Worm (Caenorhabditis elegans) whole organism, early embryonic: ENCODE measurements around the gene K07F5.22.

ENCODE experiments used
- B0310.2 ChIP-seq: sonication (generic microtip); optimal IDR thresholded peaks from 2 replicates; lab custom pipeline; 2016; ENCODE audit warnings: mild to moderate bottlenecking, missing genetic modification characterization, missing compliant biosample characterization
- F13C5.2 ChIP-seq: sonication (generic microtip); optimal IDR thresholded peaks from 2 replicates; lab custom pipeline; 2017; ENCODE audit warnings: mild to moderate bottlenecking, missing genetic modification characterization, inconsistent platforms, missing compliant biosample characterization
- aly-1 ChIP-seq: sonication (generic microtip); optimal IDR thresholded peaks from 2 replicates; lab custom pipeline; 2016; ENCODE audit warnings: missing genetic modification characterization, missing compliant biosample characterization
- ama-1 ChIP-seq: fragments of 150-350 bp; optimal IDR thresholded peaks from 2 replicates; lab custom pipeline; 2014
- ceh-13 ChIP-seq: fragments of 200-800 bp; sonication (Bioruptor generic); optimal IDR thresholded peaks from 2 replicates; lab custom pipeline; 2018; ENCODE audit warnings: mild to moderate bottlenecking, missing genetic modification characterization, missing compliant biosample characterization
- ceh-36 ChIP-seq: sonication (generic microtip); optimal IDR thresholded peaks from 2 replicates; lab custom pipeline; 2016; ENCODE audit warnings: missing genetic modification characterization, inconsistent platforms, missing compliant biosample characterization
- ets-7 ChIP-seq: sonication (generic microtip); optimal IDR thresholded peaks from 2 replicates; lab custom pipeline; 2016; ENCODE audit warnings: missing genotype, missing genetic modification characterization, missing compliant biosample characterization
- flt-1 ChIP-seq: fragments of 200-800 bp; sonication (Bioruptor generic); IDR thresholded peaks from 2 replicates; pipeline ENCODE4 v1.3.6; 2022; ENCODE audit warnings: missing genetic modification characterization, missing compliant biosample characterization
- hmbx-1 ChIP-seq: sonication (generic microtip); optimal IDR thresholded peaks from 2 replicates; lab custom pipeline; 2016; ENCODE audit warnings: mild to moderate bottlenecking, missing genetic modification characterization, missing compliant biosample characterization
- hmg-4 ChIP-seq: fragments of 200-800 bp; sonication (Bioruptor generic); optimal IDR thresholded peaks from 2 replicates; lab custom pipeline; 2018; ENCODE audit warnings: mild to moderate bottlenecking, missing genetic modification characterization, missing compliant biosample characterization
- hnd-1 ChIP-seq: sonication (generic microtip); optimal IDR thresholded peaks from 2 replicates; lab custom pipeline; 2016; ENCODE audit warnings: missing genetic modification characterization, missing compliant biosample characterization
- pes-1 ChIP-seq: fragments of 200-800 bp; sonication (Bioruptor generic); IDR thresholded peaks from 2 replicates; pipeline ENCODE4 v1.3.6; 2022; ENCODE audit warnings: missing genetic modification reagents, missing genetic modification characterization, missing compliant biosample characterization
- scrt-1 ChIP-seq: fragments of 200-800 bp; sonication (Bioruptor generic); IDR thresholded peaks from 2 replicates; pipeline ENCODE4 v1.3.6; 2022; ENCODE audit warnings: missing genetic modification characterization, missing compliant biosample characterization
- sea-1 ChIP-seq: fragments of 200-800 bp; sonication (Bioruptor generic); conservative IDR thresholded peaks from 2 replicates; pipeline ENCODE4 v1.3.6; 2022; ENCODE audit warnings: missing genetic modification characterization, missing compliant biosample characterization
- tbx-11 ChIP-seq: fragments of 200-800 bp; sonication (Bioruptor generic); IDR thresholded peaks from 2 replicates; pipeline ENCODE4 v1.3.6; 2022; ENCODE audit warnings: missing genetic modification characterization, missing compliant biosample characterization
- tbx-37 ChIP-seq: fragments of 200-800 bp; sonication (Bioruptor generic); conservative IDR thresholded peaks from 2 replicates; pipeline ENCODE4 v1.3.6; 2022; ENCODE audit warnings: missing genetic modification reagents, missing genetic modification characterization, missing compliant biosample characterization
- tra-4 ChIP-seq: sonication (generic microtip); optimal IDR thresholded peaks from 2 replicates; lab custom pipeline; 2017; ENCODE audit warnings: missing genetic modification characterization, missing compliant biosample characterization

K07F5.22 gene

DNA sequence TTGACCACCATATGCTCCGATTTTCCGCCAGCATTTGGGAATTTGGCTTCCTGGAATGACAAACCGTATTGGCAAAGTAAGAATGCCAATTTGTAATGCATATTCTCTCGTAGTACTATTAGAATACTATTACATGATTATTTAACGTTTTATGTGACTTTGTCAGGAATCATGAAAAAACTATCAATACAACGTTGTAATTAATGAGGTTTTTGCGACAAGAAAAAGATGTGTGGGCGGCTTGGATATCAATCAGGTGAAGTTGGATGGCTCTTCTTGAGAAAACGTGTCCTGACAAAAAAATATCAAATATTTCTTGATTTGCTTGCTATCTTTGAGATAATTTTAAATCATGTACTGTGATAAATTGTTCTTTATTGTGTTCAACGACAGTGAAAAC, 16.8 kb upstream of the K07F5.22 start, which contains the start of gene K07F5.7:
Gene K07F5.7, minus strand, starts transcription at position 101 of the 400 bp plus-strand sequence.
- TF ChIP-seq B0310.2 (tag; lab: Kevin White, UChicago) (no peak), ceh-13 (GFP tag; lab: Kevin White, UChicago) (no peak), ceh-36 (no peak), scrt-1 (no peak), ets-7 (tag; lab: Kevin White, UChicago) (no peak), aly-1 (tag; lab: Kevin White, UChicago) (no peak), tbx-37 (GFP tag; lab: Robert Waterston, UW) (no peak), flt-1 (GFP tag; lab: Robert Waterston, UW) (no peak), hmbx-1 (no peak), tbx-11 (GFP tag; lab: Robert Waterston, UW) (no peak), tra-4 (tag; lab: Kevin White, UChicago) (no peak), sea-1 (GFP tag; lab: Robert Waterston, UW) (no peak), pes-1 (GFP tag; lab: Robert Waterston, UW) (no peak), F13C5.2 (no peak), hmg-4 (GFP tag; lab: Kevin White, UChicago) (no peak), ama-1 (no peak), hnd-1 (tag; lab: Kevin White, UChicago) (no peak)

DNA sequence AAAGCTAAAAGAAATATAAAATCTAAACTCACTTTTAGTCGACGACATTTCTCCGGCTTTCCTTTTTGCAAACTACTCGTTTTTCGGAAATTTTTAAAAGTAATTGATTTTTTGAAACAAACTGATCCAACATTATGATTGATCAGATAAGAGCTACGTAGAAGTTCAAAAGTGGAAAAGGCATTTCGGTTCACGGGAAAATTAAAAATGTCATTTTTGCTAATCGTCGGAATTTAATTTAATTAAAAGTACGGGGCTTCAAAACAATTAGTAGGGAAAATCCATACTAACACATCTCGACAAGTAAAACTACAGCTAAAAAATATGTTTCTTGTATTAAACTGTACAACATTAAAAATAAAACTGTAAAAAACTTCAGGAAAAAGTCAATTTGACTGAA, 15.3 kb upstream of the K07F5.22 start, which contains the start of gene K07F5.8:
Gene K07F5.8, minus strand, starts transcription at position 101 of the 400 bp plus-strand sequence.
- TF ChIP-seq flt-1 (GFP tag; lab: Robert Waterston, UW) (no peak), aly-1 (tag; lab: Kevin White, UChicago) (no peak), hmbx-1 (no peak), B0310.2 (tag; lab: Kevin White, UChicago) (no peak), tbx-37 (GFP tag; lab: Robert Waterston, UW) (no peak), ceh-36 (no peak), sea-1 (GFP tag; lab: Robert Waterston, UW) (no peak), scrt-1 (no peak), tbx-11 (GFP tag; lab: Robert Waterston, UW) (no peak), ets-7 (tag; lab: Kevin White, UChicago) (no peak), ama-1 (no peak)

DNA sequence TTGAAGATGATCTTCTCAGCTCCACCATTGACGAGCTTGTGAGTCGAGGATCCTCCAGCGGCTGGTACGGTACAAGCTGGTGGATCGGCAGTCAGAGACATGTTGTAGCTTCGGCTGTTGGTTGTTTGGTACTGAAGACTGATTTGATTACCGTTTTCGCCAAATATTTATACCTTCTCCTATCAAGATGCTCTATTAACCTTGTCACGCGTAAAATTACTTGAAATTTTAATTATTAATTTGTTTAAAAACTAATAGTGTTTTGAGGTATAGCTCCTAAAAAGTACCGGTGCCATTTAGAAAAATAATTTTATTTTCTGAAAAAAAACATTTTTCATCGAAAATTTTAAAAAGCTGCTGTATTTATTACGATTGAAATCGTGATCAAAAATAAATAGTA, 13.9 kb upstream of the K07F5.22 start, which contains the start of gene ssp-10:
Gene ssp-10, minus strand, starts transcription at position 101 of the 400 bp plus-strand sequence.
- TF ChIP-seq hmbx-1 (no peak), ets-7 (tag; lab: Kevin White, UChicago) (no peak), tbx-11 (GFP tag; lab: Robert Waterston, UW) (no peak), tbx-37 (GFP tag; lab: Robert Waterston, UW) (no peak), ceh-13 (GFP tag; lab: Kevin White, UChicago) (no peak), ama-1 (no peak), scrt-1 (no peak), F13C5.2 (no peak), tra-4 (tag; lab: Kevin White, UChicago) (no peak), hnd-1 (tag; lab: Kevin White, UChicago) (no peak)

DNA sequence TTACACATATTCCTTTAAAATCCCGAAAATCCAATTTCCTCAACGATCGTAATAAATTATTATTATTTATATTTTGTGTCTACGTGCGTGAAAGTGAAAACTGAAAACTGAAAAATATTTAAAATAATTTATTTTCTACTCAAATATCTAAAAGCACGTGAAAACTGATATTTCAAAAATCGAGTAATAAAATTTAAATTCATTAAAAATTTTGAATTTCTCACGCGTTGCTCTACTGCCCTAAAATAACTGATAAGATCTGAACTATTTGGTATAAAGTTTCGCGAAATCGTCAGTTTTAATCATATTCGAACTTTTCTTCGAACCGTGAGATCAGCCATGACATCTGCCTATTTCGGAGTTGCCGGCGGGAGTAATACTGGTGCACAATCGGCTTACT, 12.6 kb upstream of the K07F5.22 start, which contains the start of gene ssq-1:
Gene ssq-1, plus strand, starts transcription at position 301 of the 400 bp plus-strand sequence.
- no peak for TF ChIP-seq sea-1 (GFP tag; lab: Robert Waterston, UW)
- TF ChIP-seq aly-1 (tag; lab: Kevin White, UChicago), result no peak
- no peak for TF ChIP-seq hmg-4 (GFP tag; lab: Kevin White, UChicago)
- no peak for TF ChIP-seq ceh-36
- no peak for TF ChIP-seq hnd-1 (tag; lab: Kevin White, UChicago)
- TF ChIP-seq hmbx-1, result no peak
- no peak for TF ChIP-seq tbx-11 (GFP tag; lab: Robert Waterston, UW)
- no peak for TF ChIP-seq pes-1 (GFP tag; lab: Robert Waterston, UW)
- TF ChIP-seq B0310.2 (tag; lab: Kevin White, UChicago), result no peak

DNA sequence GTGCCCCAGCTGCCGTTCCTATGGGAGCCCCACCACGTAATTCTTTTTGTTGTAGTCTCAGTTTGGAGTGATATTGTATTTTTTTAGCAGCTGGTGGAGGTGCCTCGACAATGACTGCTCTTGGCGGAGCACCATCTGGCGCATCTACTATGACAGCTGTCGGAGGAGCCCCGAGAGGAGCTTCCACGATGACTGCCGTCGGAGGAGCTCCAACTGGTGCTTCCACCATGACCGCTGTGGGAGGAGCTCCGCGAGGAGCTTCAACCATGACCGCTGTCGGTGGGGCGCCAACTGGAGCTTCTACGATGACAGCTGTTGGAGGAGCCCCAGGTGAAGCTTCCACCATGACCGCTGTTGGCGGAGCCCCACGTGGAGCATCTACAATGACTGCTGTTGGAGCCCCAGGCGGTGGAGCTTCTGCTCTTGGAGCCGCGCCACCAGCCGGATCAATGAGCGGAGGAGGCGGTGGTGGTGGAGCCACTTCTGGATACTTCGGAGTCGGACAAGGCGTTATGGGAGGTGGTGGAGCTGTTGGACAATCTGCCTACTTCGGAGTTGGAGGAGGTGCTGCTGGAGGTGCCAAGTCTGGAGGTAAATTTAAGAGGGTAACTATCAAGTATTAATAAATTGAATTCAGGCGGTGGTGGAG, 11.9 kb upstream of the K07F5.22 start:
- TF ChIP-seq aly-1 (tag; lab: Kevin White, UChicago), result peak; percentile 50
- TF ChIP-seq flt-1 (GFP tag; lab: Robert Waterston, UW), result no peak

DNA sequence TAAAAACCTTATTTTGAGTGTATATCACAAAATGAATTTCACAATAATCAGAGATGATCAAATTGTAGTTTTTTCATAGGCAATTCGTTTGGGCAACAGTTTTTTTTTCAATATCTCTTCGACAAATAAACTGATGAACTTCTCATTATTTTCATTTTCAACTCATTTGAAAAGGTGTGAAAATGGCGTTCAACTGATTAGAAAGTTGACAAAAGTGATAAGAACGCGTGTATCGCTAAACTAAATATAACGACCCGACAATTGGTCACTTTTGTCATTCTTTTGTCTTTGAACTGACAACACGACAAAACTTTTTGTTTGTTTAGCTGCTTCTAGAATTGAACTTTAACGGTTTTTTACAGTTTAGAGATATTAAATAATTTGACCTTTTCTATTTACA, 9.9 kb upstream of the K07F5.22 start:
- no peak for TF ChIP-seq scrt-1
- TF ChIP-seq ceh-36, result no peak
- no peak for TF ChIP-seq hnd-1 (tag; lab: Kevin White, UChicago)
- TF ChIP-seq hmg-4 (GFP tag; lab: Kevin White, UChicago), result no peak
- no peak for TF ChIP-seq tbx-11 (GFP tag; lab: Robert Waterston, UW)
- TF ChIP-seq pes-1 (GFP tag; lab: Robert Waterston, UW), result no peak
- TF ChIP-seq ama-1, result no peak
- TF ChIP-seq flt-1 (GFP tag; lab: Robert Waterston, UW), result no peak
- TF ChIP-seq hmbx-1, result no peak
- TF ChIP-seq tbx-37 (GFP tag; lab: Robert Waterston, UW), result no peak
- no peak for TF ChIP-seq tra-4 (tag; lab: Kevin White, UChicago)
- TF ChIP-seq F13C5.2, result no peak
- TF ChIP-seq ets-7 (tag; lab: Kevin White, UChicago), result no peak
- TF ChIP-seq aly-1 (tag; lab: Kevin White, UChicago), result no peak
- no peak for TF ChIP-seq ceh-13 (GFP tag; lab: Kevin White, UChicago)
- no peak for TF ChIP-seq B0310.2 (tag; lab: Kevin White, UChicago)
- no peak for TF ChIP-seq sea-1 (GFP tag; lab: Robert Waterston, UW)

DNA sequence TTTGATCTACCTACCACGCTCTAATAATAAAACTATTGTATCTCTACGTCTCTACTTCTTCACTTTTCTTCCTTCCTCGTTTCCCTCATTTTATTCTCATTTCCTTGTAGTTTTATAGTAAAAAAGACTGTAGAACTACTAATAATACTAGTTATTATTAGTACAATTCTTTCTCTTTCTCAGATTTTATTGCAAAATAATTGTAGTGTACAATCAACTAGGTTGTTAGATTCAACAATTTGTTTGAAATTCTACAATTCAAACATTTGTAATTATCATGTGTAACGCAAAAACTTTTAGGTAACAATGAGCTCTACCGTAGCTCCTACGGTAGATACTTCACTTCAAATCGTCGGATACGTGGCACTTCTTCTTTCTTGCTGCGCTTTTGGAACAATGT, 9.2 kb upstream of the K07F5.22 start, which contains the start of gene K07F5.12:
Gene K07F5.12, plus strand, starts transcription at position 301 of the 400 bp plus-strand sequence.
- TF ChIP-seq hmbx-1, result no peak
- no peak for TF ChIP-seq tbx-37 (GFP tag; lab: Robert Waterston, UW)
- TF ChIP-seq ceh-36, result no peak
- no peak for TF ChIP-seq flt-1 (GFP tag; lab: Robert Waterston, UW)
- no peak for TF ChIP-seq aly-1 (tag; lab: Kevin White, UChicago)
- no peak for TF ChIP-seq pes-1 (GFP tag; lab: Robert Waterston, UW)
- no peak for TF ChIP-seq F13C5.2
- no peak for TF ChIP-seq hmg-4 (GFP tag; lab: Kevin White, UChicago)
- no peak for TF ChIP-seq ets-7 (tag; lab: Kevin White, UChicago)
- no peak for TF ChIP-seq ceh-13 (GFP tag; lab: Kevin White, UChicago)
- TF ChIP-seq scrt-1, result no peak
- no peak for TF ChIP-seq sea-1 (GFP tag; lab: Robert Waterston, UW)
- no peak for TF ChIP-seq ama-1
- no peak for TF ChIP-seq tbx-11 (GFP tag; lab: Robert Waterston, UW)
- TF ChIP-seq tra-4 (tag; lab: Kevin White, UChicago), result no peak
- no peak for TF ChIP-seq B0310.2 (tag; lab: Kevin White, UChicago)
